Worm (Caenorhabditis elegans) whole organism, late embryonic: Measurements from ENCODE around the gene F23F1.4.

Experiments used
- C08G9.2 ChIP-seq: sonication (generic microtip); optimal IDR thresholded peaks from 2 replicates; lab custom pipeline; 2016; ENCODE audit warnings: mild to moderate bottlenecking, missing genetic modification characterization, moderate library complexity, missing compliant biosample characterization
- K09A11.1 ChIP-seq: sonication (generic microtip); optimal IDR thresholded peaks from 2 replicates; lab custom pipeline; 2017; ENCODE audit warnings: antibody characterized with exemption, mild to moderate bottlenecking, missing genetic modification characterization, missing compliant biosample characterization; ENCODE audit not compliant: insufficient read depth
- ama-1 ChIP-seq: fragments of 150-350 bp; optimal IDR thresholded peaks from 2 replicates; lab custom pipeline; 2014
- ceh-31 ChIP-seq: sonication (generic microtip); optimal IDR thresholded peaks from 2 replicates; lab custom pipeline; 2016; ENCODE audit warnings: missing genetic modification characterization, missing compliant biosample characterization
- elt-2 ChIP-seq: sonication (generic microtip); optimal IDR thresholded peaks from 2 replicates; lab custom pipeline; 2016; ENCODE audit warnings: missing genetic modification reagents, missing genetic modification characterization, missing compliant biosample characterization
- fkh-10 ChIP-seq: fragments of 150-350 bp; optimal IDR thresholded peaks from 2 replicates; lab custom pipeline; 2014; ENCODE audit warnings: missing biosample characterization, missing genetic modification reagents, missing genetic modification characterization
- pag-3 ChIP-seq: sonication (generic microtip); optimal IDR thresholded peaks from 2 replicates; lab custom pipeline; 2016; ENCODE audit warnings: missing compliant biosample characterization, missing genetic modification characterization, borderline replicate concordance
- pqm-1 ChIP-seq: sonication (generic microtip); optimal IDR thresholded peaks from 2 replicates; lab custom pipeline; 2016; ENCODE audit warnings: missing genetic modification characterization, missing compliant biosample characterization
- sdc-2 ChIP-seq: sonication (generic microtip); optimal IDR thresholded peaks from 2 replicates; lab custom pipeline; 2016; ENCODE audit warnings: missing genotype, missing genetic modification characterization, missing compliant biosample characterization
- sox-4 ChIP-seq: sonication (generic microtip); optimal IDR thresholded peaks from 2 replicates; lab custom pipeline; 2017; ENCODE audit warnings: mild to moderate bottlenecking, missing genetic modification characterization, inconsistent platforms, missing compliant biosample characterization
- tbx-2 ChIP-seq: sonication (generic microtip); optimal IDR thresholded peaks from 2 replicates; lab custom pipeline; 2016; ENCODE audit warnings: missing genetic modification characterization, missing compliant biosample characterization

DNA sequence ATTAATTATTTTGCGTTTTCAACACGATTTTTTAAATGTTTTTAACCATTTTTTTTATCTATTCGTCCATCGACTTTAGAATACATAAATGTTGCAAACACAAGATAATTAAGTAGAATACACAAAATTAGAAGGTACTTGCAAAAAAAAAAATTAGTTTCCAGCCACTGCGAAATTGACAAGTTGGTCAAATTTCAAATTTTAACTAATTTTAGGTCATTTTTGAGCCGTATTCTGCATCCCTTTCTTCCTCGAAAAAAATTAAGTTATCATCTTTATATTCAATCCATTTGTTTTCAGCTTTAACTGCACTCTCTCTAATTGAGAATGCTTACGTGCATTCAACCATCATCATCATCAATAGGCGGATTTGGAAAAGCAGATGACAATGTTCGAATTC lies 41.1 kb upstream of the F23F1.4 start, which contains the start of gene egl-26:
- TF ChIP-seq ama-1 (lab: Kevin White, UChicago) = no peak
- no peak for TF ChIP-seq ceh-31 (tag; lab: Kevin White, UChicago)
- TF ChIP-seq sdc-2 = no peak
- TF ChIP-seq K09A11.1 (tag; lab: Kevin White, UChicago) = no peak
- TF ChIP-seq C08G9.2 (tag; lab: Kevin White, UChicago) = no peak
- TF ChIP-seq sox-4 (tag; lab: Kevin White, UChicago) = no peak
- no peak for TF ChIP-seq tbx-2
- no peak for TF ChIP-seq elt-2
- TF ChIP-seq pqm-1 (tag; lab: Kevin White, UChicago) = no peak
- TF ChIP-seq pag-3 (tag; lab: Kevin White, UChicago) = no peak
- no peak for TF ChIP-seq fkh-10 (GFP tag; lab: Kevin White, UChicago)
